Worm (Caenorhabditis elegans): Measurements from ENCODE around the gene srx-31.
"Not testable (repeated sequence)": the region's sequence is repeated elsewhere in the genome, so short reads cannot be mapped to it uniquely, and the experiment has no call there.

The srx-31 gene

ce11 chrV:838984-839471, 16.2 kb upstream of the srx-31 start, which contains the start of the genes K09C6.7 and K09C6.10:
TSS of gene K09C6.7 (minus strand) at chrV:839084.
TSS of gene K09C6.10 (plus strand) at chrV:839421.
- TF ChIP-seq grh-1 (GFP tag; IDR thresholded peaks at IDR 0.05); nhr-237 (tag; optimal IDR thresholded peaks at IDR 0.05); elt-3 (tag; optimal IDR thresholded peaks at IDR 0.05): not testable (repeated sequence)

ce11 chrV:833368-833767, 10.5 kb upstream of the srx-31 start, which contains the start of gene F41H8.1:
TSS of gene F41H8.1 (plus strand) at chrV:833668.
- no peak for TF ChIP-seq nhr-77 (tag; optimal IDR thresholded peaks at IDR 0.05)
- no peak for TF ChIP-seq jun-1 (tag; optimal IDR thresholded peaks at IDR 0.05)
- no peak for TF ChIP-seq nhr-84 (tag; optimal IDR thresholded peaks at IDR 0.05)
- TF ChIP-seq hpl-2 (GFP tag; optimal IDR thresholded peaks at IDR 0.05): no peak
- no peak for TF ChIP-seq snu-23 (GFP tag; optimal IDR thresholded peaks at IDR 0.05)
- TF ChIP-seq aha-1 (tag; optimal IDR thresholded peaks at IDR 0.05): no peak
- no peak for TF ChIP-seq skn-1 (tag; optimal IDR thresholded peaks at IDR 0.05)
- no peak for TF ChIP-seq lin-39 (tag; optimal IDR thresholded peaks at IDR 0.05)

- no peak for TF ChIP-seq pqm-1 (tag; optimal IDR thresholded peaks at IDR 0.05)
- TF ChIP-seq lin-39 (tag; optimal IDR thresholded peaks at IDR 0.05): no peak
- TF ChIP-seq ceh-88 (GFP tag; IDR thresholded peaks at IDR 0.05): no peak
- TF ChIP-seq lin-14 (GFP tag; optimal IDR thresholded peaks at IDR 0.05): no peak
- no peak for TF ChIP-seq elt-2 (tag; optimal IDR thresholded peaks at IDR 0.05)
- TF ChIP-seq blmp-1 (tag; optimal IDR thresholded peaks at IDR 0.05): no peak
- no peak for TF ChIP-seq nhr-237 (tag; optimal IDR thresholded peaks at IDR 0.05)
- TF ChIP-seq sox-4 (tag; optimal IDR thresholded peaks at IDR 0.05): no peak
Observed at ce11 chrV:826097-826496, 3.3 kb upstream of the srx-31 start, which contains the start of gene F41H8.2. TSS of gene F41H8.2 (plus strand) at chrV:826397.

ce11 chrV:820629-821028, 2.2 kb downstream of the srx-31 start, which contains the start of gene srx-32:
TSS of gene srx-32 (minus strand) at chrV:820729.
- TF ChIP-seq sox-4 (tag; optimal IDR thresholded peaks at IDR 0.05); alr-1 (tag; optimal IDR thresholded peaks at IDR 0.05; ENCODE audit: borderline replicate concordance); lsy-2 (tag; optimal IDR thresholded peaks at IDR 0.05): not testable (repeated sequence)

- TF ChIP-seq dpl-1 (GFP tag; optimal IDR thresholded peaks at IDR 0.05): no peak
- no peak for TF ChIP-seq F16B12.6 (tag; optimal IDR thresholded peaks at IDR 0.05)
- TF ChIP-seq ceh-82 (tag; optimal IDR thresholded peaks at IDR 0.05): no peak
- no peak for TF ChIP-seq hlh-17 (GFP tag; optimal IDR thresholded peaks at IDR 0.05; ENCODE audit: borderline replicate concordance)
- TF ChIP-seq nhr-47 (tag; optimal IDR thresholded peaks at IDR 0.05): no peak
- no peak for TF ChIP-seq mep-1 (tag; optimal IDR thresholded peaks at IDR 0.05)
- no peak for TF ChIP-seq lin-39 (tag; optimal IDR thresholded peaks at IDR 0.05)
- TF ChIP-seq mab-9 (GFP tag; IDR thresholded peaks at IDR 0.05): no peak
- no peak for TF ChIP-seq mef-2 (tag; optimal IDR thresholded peaks at IDR 0.05)
- TF ChIP-seq ets-5 (GFP tag; IDR thresholded peaks at IDR 0.05): no peak
- no peak for TF ChIP-seq pax-3 (tag; optimal IDR thresholded peaks at IDR 0.05)
- no peak for TF ChIP-seq zag-1 (tag; optimal IDR thresholded peaks at IDR 0.05)
- no peak for TF ChIP-seq aly-2 (tag; optimal IDR thresholded peaks at IDR 0.05)
- TF ChIP-seq ceh-63 (GFP tag; optimal IDR thresholded peaks at IDR 0.05): no peak
- no peak for TF ChIP-seq pqm-1 (tag; optimal IDR thresholded peaks at IDR 0.05)
- TF ChIP-seq ceh-8 (GFP tag; optimal IDR thresholded peaks at IDR 0.05): no peak
- no peak for TF ChIP-seq lin-35 (GFP tag; optimal IDR thresholded peaks at IDR 0.05)
- no peak for TF ChIP-seq nhr-71 (tag; optimal IDR thresholded peaks at IDR 0.05)
Observed at ce11 chrV:817182-817581, 5.6 kb downstream of the srx-31 start, which contains the start of gene R13D11.1. TSS of gene R13D11.1 (plus strand) at chrV:817482.

Measured in whole organism, L1 larva.